Worm (Caenorhabditis elegans) whole organism, L2 larva: Measurements from ENCODE around the gene nrsn-1.

ENCODE experiments used
- C34F6.9 ChIP-seq: fragments of 150-350 bp; optimal IDR thresholded peaks from 2 replicates; lab custom pipeline; 2014; ENCODE audit warnings: missing biosample characterization, missing genetic modification characterization
- F13H6.1 ChIP-seq: sonication (generic microtip); optimal IDR thresholded peaks from 2 replicates; lab custom pipeline; 2016; ENCODE audit warnings: missing genetic modification characterization, missing compliant biosample characterization
- R02D3.7 ChIP-seq: fragments of 150-350 bp; optimal IDR thresholded peaks from 2 replicates; lab custom pipeline; 2014; ENCODE audit warnings: missing biosample characterization, missing genetic modification characterization
- Y55F3AM.14 ChIP-seq: fragments of 200-800 bp; sonication (Bioruptor generic); optimal IDR thresholded peaks from 2 replicates; lab custom pipeline; 2018; ENCODE audit warnings: mild to moderate bottlenecking, missing genetic modification characterization, missing compliant biosample characterization
- ZK546.5 ChIP-seq: sonication (generic microtip); optimal IDR thresholded peaks from 2 replicates; lab custom pipeline; 2017; ENCODE audit warnings: missing biosample characterization, missing genetic modification characterization
- alr-1 ChIP-seq: fragments of 150-350 bp; optimal IDR thresholded peaks from 2 replicates; lab custom pipeline; 2014; ENCODE audit warnings: missing biosample characterization, missing genetic modification characterization
- ama-1 ChIP-seq: fragments of 150-350 bp; optimal IDR thresholded peaks from 2 replicates; lab custom pipeline; 2018; ENCODE audit warnings: inconsistent platforms
- blmp-1 ChIP-seq: sonication (generic microtip); optimal IDR thresholded peaks from 2 replicates; lab custom pipeline; 2017; ENCODE audit warnings: missing genetic modification characterization, mild to moderate bottlenecking, missing compliant biosample characterization, antibody characterized with exemption, moderate library complexity; ENCODE audit not compliant: insufficient read depth
- ceh-16 ChIP-seq: fragments of 150-350 bp; optimal IDR thresholded peaks from 2 replicates; lab custom pipeline; 2014; ENCODE audit warnings: missing biosample characterization, missing genetic modification characterization
- ceh-82 ChIP-seq: fragments of 150-350 bp; optimal IDR thresholded peaks from 2 replicates; lab custom pipeline; 2014; ENCODE audit warnings: missing biosample characterization, missing genetic modification characterization
- crh-2 ChIP-seq: sonication (generic microtip); optimal IDR thresholded peaks from 2 replicates; lab custom pipeline; 2017; ENCODE audit warnings: missing biosample characterization, missing genetic modification characterization
- dmd-4 ChIP-seq: sonication (generic microtip); optimal IDR thresholded peaks from 2 replicates; lab custom pipeline; 2017; ENCODE audit warnings: missing biosample characterization, missing genetic modification characterization
- elt-1 ChIP-seq: fragments of 150-350 bp; optimal IDR thresholded peaks from 2 replicates; lab custom pipeline; 2014; ENCODE audit warnings: missing biosample characterization, missing genetic modification characterization
- elt-3 ChIP-seq: sonication (generic microtip); optimal IDR thresholded peaks from 2 replicates; lab custom pipeline; 2017; ENCODE audit warnings: missing biosample characterization, missing genetic modification characterization
- fos-1 ChIP-seq: fragments of 150-350 bp; optimal IDR thresholded peaks from 2 replicates; lab custom pipeline; 2014; ENCODE audit warnings: missing biosample characterization, missing genetic modification characterization
- gmeb-1 ChIP-seq: fragments of 150-350 bp; optimal IDR thresholded peaks from 2 replicates; lab custom pipeline; 2014; ENCODE audit warnings: missing biosample characterization, missing genetic modification characterization
- lin-13 ChIP-seq: fragments of 150-350 bp; optimal IDR thresholded peaks from 2 replicates; lab custom pipeline; 2014; ENCODE audit warnings: missing biosample characterization, missing genetic modification reagents, missing genetic modification characterization
- lin-39 ChIP-seq: fragments of 150-350 bp; optimal IDR thresholded peaks from 2 replicates; lab custom pipeline; 2014; ENCODE audit warnings: missing biosample characterization, missing genetic modification reagents, missing genetic modification characterization
- lsy-2 ChIP-seq, 2 experiments: fragments of 150-350 bp in 1 of 2; sonication (generic microtip) in 1 of 2; optimal IDR thresholded peaks; 2 replicates each; lab custom pipeline; 2014 to 2017; ENCODE audit warnings: missing biosample characterization in 2 of 2, missing genetic modification characterization in 2 of 2
- mab-5 ChIP-seq: fragments of 150-350 bp; optimal IDR thresholded peaks from 2 replicates; lab custom pipeline; 2014; ENCODE audit warnings: missing biosample characterization, missing genetic modification characterization
- mdl-1 ChIP-seq, 2 experiments: fragments of 150-350 bp in 1 of 2; sonication (generic microtip) in 1 of 2; optimal IDR thresholded peaks; 2 replicates each; lab custom pipeline; 2017; ENCODE audit warnings: missing biosample characterization in 2 of 2, missing genetic modification characterization in 2 of 2
- nhr-10 ChIP-seq: sonication (generic microtip); optimal IDR thresholded peaks from 2 replicates; lab custom pipeline; 2017; ENCODE audit warnings: missing biosample characterization, missing genetic modification characterization
- nhr-11 ChIP-seq: fragments of 150-350 bp; optimal IDR thresholded peaks from 2 replicates; lab custom pipeline; 2014; ENCODE audit warnings: missing biosample characterization, missing genetic modification characterization
- nhr-12 ChIP-seq: fragments of 150-350 bp; optimal IDR thresholded peaks from 2 replicates; lab custom pipeline; 2014; ENCODE audit warnings: missing biosample characterization, missing genetic modification characterization
- nhr-21 ChIP-seq: fragments of 150-350 bp; optimal IDR thresholded peaks from 2 replicates; lab custom pipeline; 2014; ENCODE audit warnings: missing biosample characterization, missing genetic modification characterization
- nhr-23 ChIP-seq: fragments of 150-350 bp; optimal IDR thresholded peaks from 2 replicates; lab custom pipeline; 2014; ENCODE audit warnings: missing biosample characterization, missing genetic modification reagents, missing genetic modification characterization
- nhr-237 ChIP-seq: fragments of 150-350 bp; optimal IDR thresholded peaks from 2 replicates; lab custom pipeline; 2014; ENCODE audit warnings: missing biosample characterization, missing genetic modification characterization
- nhr-25 ChIP-seq: fragments of 150-350 bp; sonication (generic microtip); optimal IDR thresholded peaks from 3 replicates; lab custom pipeline; 2014; ENCODE audit warnings: missing biosample characterization, missing genetic modification characterization
- nhr-6 ChIP-seq: fragments of 150-350 bp; optimal IDR thresholded peaks from 2 replicates; lab custom pipeline; 2014; ENCODE audit warnings: missing biosample characterization, missing genetic modification characterization
- nhr-77 ChIP-seq: fragments of 150-350 bp; optimal IDR thresholded peaks from 2 replicates; lab custom pipeline; 2014; ENCODE audit warnings: missing biosample characterization, missing genetic modification characterization
- peb-1 ChIP-seq: fragments of 150-350 bp; optimal IDR thresholded peaks from 2 replicates; lab custom pipeline; 2014; ENCODE audit warnings: missing biosample characterization, missing genetic modification characterization
- sem-4 ChIP-seq: fragments of 150-350 bp; optimal IDR thresholded peaks from 2 replicates; lab custom pipeline; 2014; ENCODE audit warnings: missing biosample characterization, missing genetic modification reagents, missing genetic modification characterization
- skn-1 ChIP-seq: sonication (generic microtip); optimal IDR thresholded peaks from 2 replicates; lab custom pipeline; 2017; ENCODE audit warnings: missing biosample characterization, missing genetic modification characterization
- sma-3 ChIP-seq: sonication (generic microtip); optimal IDR thresholded peaks from 2 replicates; lab custom pipeline; 2016; ENCODE audit warnings: missing genetic modification reagents, missing genetic modification characterization, missing compliant biosample characterization
- sma-9 ChIP-seq, 2 experiments: fragments of 150-350 bp in 1 of 2; sonication (generic microtip) in 1 of 2; optimal IDR thresholded peaks; 2 replicates each; lab custom pipeline; 2014 to 2016; ENCODE audit warnings: missing genetic modification characterization in 2 of 2, mild to moderate bottlenecking in 1 of 2, missing biosample characterization in 1 of 2, missing compliant biosample characterization in 1 of 2, missing genetic modification reagents in 1 of 2, moderate library complexity in 1 of 2
- snpc-4 ChIP-seq: fragments of 150-350 bp; optimal IDR thresholded peaks from 2 replicates; lab custom pipeline; 2014; ENCODE audit warnings: missing biosample characterization, missing genetic modification characterization
- unc-39 ChIP-seq: fragments of 150-350 bp; optimal IDR thresholded peaks from 2 replicates; lab custom pipeline; 2014; ENCODE audit warnings: missing biosample characterization, missing genetic modification characterization
- unc-55 ChIP-seq: fragments of 150-350 bp; sonication (generic microtip); optimal IDR thresholded peaks from 3 replicates; lab custom pipeline; 2014; ENCODE audit warnings: missing biosample characterization, missing genetic modification reagents, missing genetic modification characterization
- unc-62 ChIP-seq: fragments of 150-350 bp; optimal IDR thresholded peaks from 2 replicates; lab custom pipeline; 2014; ENCODE audit warnings: missing biosample characterization, missing genetic modification reagents, missing genetic modification characterization
- zag-1 ChIP-seq: fragments of 150-350 bp; optimal IDR thresholded peaks from 2 replicates; lab custom pipeline; 2014; ENCODE audit warnings: missing biosample characterization, missing genetic modification characterization
- ztf-1 ChIP-seq: fragments of 200-800 bp; sonication (Bioruptor generic); conservative IDR thresholded peaks from 2 replicates; pipeline ENCODE4 v1.3.6; 2022; ENCODE audit warnings: missing genetic modification characterization, missing compliant biosample characterization
- ztf-11 ChIP-seq: sonication (generic microtip); optimal IDR thresholded peaks from 2 replicates; lab custom pipeline; 2017; ENCODE audit warnings: missing biosample characterization, missing genetic modification characterization
- ztf-4 ChIP-seq: fragments of 150-350 bp; optimal IDR thresholded peaks from 2 replicates; lab custom pipeline; 2014; ENCODE audit warnings: missing biosample characterization, missing genetic modification characterization

nrsn-1 gene

ce11 chrV:3715488-3716019 is at the start of gene nrsn-1:
Gene nrsn-1 (minus strand): TSS chrV:3715969.
- no peak for TF ChIP-seq nhr-10 (tag; lab: Kevin White, UChicago)
- TF ChIP-seq lsy-2 (tag; optimal IDR thresholded peaks at IDR 0.05; lab: Kevin White, UChicago), result no peak
- TF ChIP-seq ama-1 (lab: Kevin White, UChicago), result no peak
- no peak for TF ChIP-seq unc-55
- no peak for TF ChIP-seq Y55F3AM.14 (GFP tag; lab: Kevin White, UChicago)
- TF ChIP-seq nhr-12 (tag; lab: Kevin White, UChicago), result no peak
- TF ChIP-seq ceh-82 (tag; lab: Kevin White, UChicago), result no peak
- no peak for TF ChIP-seq unc-39 (tag; lab: Kevin White, UChicago)
- no peak for TF ChIP-seq alr-1 (tag; lab: Kevin White, UChicago)
- TF ChIP-seq ZK546.5 (tag; lab: Kevin White, UChicago), result no peak
- no peak for TF ChIP-seq sma-9 (GFP tag; optimal IDR thresholded peaks at IDR 0.05; lab: Kevin White, UChicago)
- TF ChIP-seq sma-9 (tag; optimal IDR thresholded peaks at IDR 0.05; lab: Kevin White, UChicago), result no peak
- no peak for TF ChIP-seq elt-3 (tag; lab: Kevin White, UChicago)
- TF ChIP-seq skn-1, result no peak
- no peak for TF ChIP-seq elt-1 (tag; lab: Kevin White, UChicago)
- TF ChIP-seq dmd-4 (tag; lab: Kevin White, UChicago), result no peak
- no peak for TF ChIP-seq peb-1 (tag; lab: Kevin White, UChicago)
- TF ChIP-seq gmeb-1 (tag; lab: Kevin White, UChicago), result no peak
- TF ChIP-seq nhr-77, result no peak
- no peak for TF ChIP-seq ztf-4 (tag; lab: Kevin White, UChicago)
- no peak for TF ChIP-seq lin-39 (tag; lab: Kevin White, UChicago)

ce11 chrV:3761829-3762228 is 46.1 kb upstream of the nrsn-1 start:
- TF ChIP-seq nhr-6 (tag; lab: Kevin White, UChicago), result no peak
- no peak for TF ChIP-seq nhr-21 (tag; lab: Kevin White, UChicago)
- no peak for TF ChIP-seq nhr-12 (tag; lab: Kevin White, UChicago)
- TF ChIP-seq ztf-11 (tag; lab: Kevin White, UChicago), result no peak
- no peak for TF ChIP-seq mab-5
- TF ChIP-seq R02D3.7 (tag; lab: Kevin White, UChicago), result no peak
- TF ChIP-seq zag-1, result no peak
- no peak for TF ChIP-seq C34F6.9 (tag; lab: Kevin White, UChicago)
- TF ChIP-seq lin-39 (tag; lab: Kevin White, UChicago), result no peak
- no peak for TF ChIP-seq nhr-25 (tag; lab: Kevin White, UChicago)
- no peak for TF ChIP-seq mdl-1 (tag; optimal IDR thresholded peaks at IDR 0.05; lab: Kevin White, UChicago)

- TF ChIP-seq lin-39 (tag; lab: Kevin White, UChicago), result no peak
- no peak for TF ChIP-seq lin-13 (GFP tag; lab: Kevin White, UChicago)
- TF ChIP-seq fos-1 (tag; lab: Kevin White, UChicago), result no peak
- TF ChIP-seq zag-1, result no peak
- no peak for TF ChIP-seq mdl-1 (tag; optimal IDR thresholded peaks at IDR 0.05; lab: Kevin White, UChicago)
- no peak for TF ChIP-seq nhr-12 (tag; lab: Kevin White, UChicago)
- TF ChIP-seq nhr-11 (tag; lab: Kevin White, UChicago), result no peak
- TF ChIP-seq blmp-1 (tag; lab: Kevin White, UChicago), result no peak
- TF ChIP-seq nhr-237 (tag; lab: Kevin White, UChicago), result no peak
- no peak for TF ChIP-seq dmd-4 (tag; lab: Kevin White, UChicago)
- TF ChIP-seq sma-9 (GFP tag; optimal IDR thresholded peaks at IDR 0.05; lab: Kevin White, UChicago), result no peak
- no peak for TF ChIP-seq sma-9 (tag; optimal IDR thresholded peaks at IDR 0.05; lab: Kevin White, UChicago)
These were observed 45.1 kb upstream of the nrsn-1 start, which contains the start of gene oac-55 for ce11 chrV:3760839-3761238. Gene oac-55 (plus strand): TSS chrV:3761139.

ce11 chrV:3759419-3759915 is 43.7 kb upstream of the nrsn-1 start, which contains the start of gene chk-1:
Gene chk-1 (minus strand): TSS chrV:3759469.
- peak; percentile 6 for TF ChIP-seq ztf-4 (tag; lab: Kevin White, UChicago)
- TF ChIP-seq unc-39 (tag; lab: Kevin White, UChicago), result no peak
- peak; percentile 69 for TF ChIP-seq crh-2 (tag; lab: Kevin White, UChicago)
- TF ChIP-seq nhr-6 (tag; lab: Kevin White, UChicago), result no peak
- TF ChIP-seq unc-55, result peak; percentile 82
- TF ChIP-seq fos-1 (tag; lab: Kevin White, UChicago), result peak; percentile 54
- no peak for TF ChIP-seq sem-4
- no peak for TF ChIP-seq mdl-1 (tag; optimal IDR thresholded peaks at IDR 0.05; lab: Kevin White, UChicago)
- peak; percentile 90 for TF ChIP-seq R02D3.7 (tag; lab: Kevin White, UChicago)
- TF ChIP-seq nhr-21 (tag; lab: Kevin White, UChicago), result peak; percentile 42
- TF ChIP-seq alr-1 (tag; lab: Kevin White, UChicago), result no peak
- peak; percentile 81 for TF ChIP-seq C34F6.9 (tag; lab: Kevin White, UChicago)
- no peak for TF ChIP-seq skn-1
- no peak for TF ChIP-seq ztf-11 (tag; lab: Kevin White, UChicago)
- no peak for TF ChIP-seq ZK546.5 (tag; lab: Kevin White, UChicago)
- no peak for TF ChIP-seq ceh-16 (tag; lab: Kevin White, UChicago)
- peak; percentile 49 for TF ChIP-seq F13H6.1 (tag; lab: Kevin White, UChicago)
- no peak for TF ChIP-seq nhr-11 (tag; lab: Kevin White, UChicago)
- no peak for TF ChIP-seq unc-62
- TF ChIP-seq snpc-4 (tag; lab: Kevin White, UChicago), result peak; percentile 41
- TF ChIP-seq ztf-1, result no peak
- no peak for TF ChIP-seq peb-1 (tag; lab: Kevin White, UChicago)
- TF ChIP-seq sma-3 (GFP tag; lab: Kevin White, UChicago), result peak; percentile 54
- TF ChIP-seq sma-9 (GFP tag; optimal IDR thresholded peaks at IDR 0.05; lab: Kevin White, UChicago), result peak; percentile 59
- no peak for TF ChIP-seq sma-9 (tag; optimal IDR thresholded peaks at IDR 0.05; lab: Kevin White, UChicago)
- no peak for TF ChIP-seq nhr-23 (tag; lab: Kevin White, UChicago)
- TF ChIP-seq zag-1, result no peak
- TF ChIP-seq gmeb-1 (tag; lab: Kevin White, UChicago), result peak; percentile 92
- no peak for TF ChIP-seq dmd-4 (tag; lab: Kevin White, UChicago)
